Worm (Caenorhabditis elegans) whole organism, L1 larva: Measurements from ENCODE around the gene ZK121.2.

ENCODE experiments used
- C04F5.9 ChIP-seq: sonication (generic microtip); optimal IDR thresholded peaks from 2 replicates; lab custom pipeline; 2016; ENCODE audit warnings: missing genetic modification characterization, missing compliant biosample characterization
- C16A3.4 ChIP-seq: fragments of 150-350 bp; optimal IDR thresholded peaks from 2 replicates; lab custom pipeline; 2014; ENCODE audit warnings: missing biosample characterization, missing genetic modification characterization
- C34B4.2 ChIP-seq: sonication (generic microtip); optimal IDR thresholded peaks from 2 replicates; lab custom pipeline; 2017; ENCODE audit warnings: mild to moderate bottlenecking, missing genetic modification characterization, missing compliant biosample characterization
- aha-1 ChIP-seq: fragments of 150-350 bp; optimal IDR thresholded peaks from 2 replicates; lab custom pipeline; 2014; ENCODE audit warnings: missing biosample characterization, missing genetic modification characterization
- alr-1 ChIP-seq: fragments of 200-800 bp; sonication (Bioruptor generic); optimal IDR thresholded peaks from 2 replicates; lab custom pipeline; 2018; ENCODE audit warnings: borderline replicate concordance, mild to moderate bottlenecking, missing genetic modification characterization, missing compliant biosample characterization
- ceh-82 ChIP-seq, 3 experiments: fragments of 150-350 bp in 1 of 3; sonication (generic microtip) in 2 of 3; optimal IDR thresholded peaks; 2 replicates each; lab custom pipeline; 2014 to 2017; ENCODE audit warnings: missing biosample characterization in 3 of 3, missing genetic modification characterization in 3 of 3
- ceh-88 ChIP-seq: fragments of 200-800 bp; sonication (Bioruptor generic); IDR thresholded peaks from 2 replicates; pipeline ENCODE4 v1.3.6; 2022; ENCODE audit warnings: missing genetic modification characterization, missing compliant biosample characterization
- ceh-90 ChIP-seq: sonication (generic microtip); optimal IDR thresholded peaks from 2 replicates; lab custom pipeline; 2016; ENCODE audit warnings: missing genetic modification characterization, missing compliant biosample characterization
- dpl-1 ChIP-seq, 3 experiments: fragments of 150-350 bp in 2 of 3; sonication (generic microtip) in 1 of 3; optimal IDR thresholded peaks; 2 replicates each; lab custom pipeline; 2014 to 2017; ENCODE audit warnings: missing biosample characterization in 3 of 3, missing genetic modification characterization in 3 of 3, missing genetic modification reagents in 3 of 3
- dsc-1 ChIP-seq: sonication (generic microtip); optimal IDR thresholded peaks from 2 replicates; lab custom pipeline; 2016; ENCODE audit warnings: mild to moderate bottlenecking, missing genetic modification characterization, missing compliant biosample characterization
- efl-1 ChIP-seq, 4 experiments: fragments of 150-350 bp; optimal IDR thresholded peaks in 3 of 4; peaks in 1 of 4; 1 replicate in 1 of 4; 2 replicates in 3 of 4; lab custom pipeline; 2014; ENCODE audit warnings: missing biosample characterization in 2 of 4, missing genetic modification characterization in 2 of 4, missing genetic modification reagents in 2 of 4
- efl-3 ChIP-seq: fragments of 200-800 bp; sonication (Bioruptor generic); optimal IDR thresholded peaks from 2 replicates; lab custom pipeline; 2018; ENCODE audit warnings: mild to moderate bottlenecking, missing genetic modification characterization, missing compliant biosample characterization
- egl-13 ChIP-seq: sonication (generic microtip); optimal IDR thresholded peaks from 2 replicates; lab custom pipeline; 2016; ENCODE audit warnings: missing genotype, missing genetic modification reagents, missing genetic modification characterization, missing compliant biosample characterization
- fkh-8 ChIP-seq: sonication (generic microtip); optimal IDR thresholded peaks from 2 replicates; lab custom pipeline; 2016; ENCODE audit warnings: mild to moderate bottlenecking, missing genetic modification characterization, missing compliant biosample characterization
- hlh-17 ChIP-seq: fragments of 200-800 bp; sonication (Bioruptor generic); optimal IDR thresholded peaks from 2 replicates; lab custom pipeline; 2018; ENCODE audit warnings: missing genetic modification characterization, mild to moderate bottlenecking, missing compliant biosample characterization, moderate library complexity, borderline replicate concordance
- hpl-2 ChIP-seq: fragments of 150-350 bp; optimal IDR thresholded peaks from 2 replicates; lab custom pipeline; 2014; ENCODE audit warnings: missing biosample characterization, missing genetic modification reagents, missing genetic modification characterization
- isw-1 ChIP-seq: fragments of 200-800 bp; sonication (Bioruptor generic); IDR thresholded peaks from 2 replicates; pipeline ENCODE4 v1.3.6; 2022; ENCODE audit warnings: missing genetic modification characterization, missing compliant biosample characterization
- lin-13 ChIP-seq: fragments of 150-350 bp; optimal IDR thresholded peaks from 2 replicates; lab custom pipeline; 2014; ENCODE audit warnings: missing biosample characterization, missing genetic modification reagents, missing genetic modification characterization
- lin-14 ChIP-seq: fragments of 200-800 bp; sonication (Bioruptor generic); optimal IDR thresholded peaks from 2 replicates; lab custom pipeline; 2018; ENCODE audit warnings: mild to moderate bottlenecking, missing genetic modification characterization, moderate library complexity, missing compliant biosample characterization
- lin-15B ChIP-seq: fragments of 150-350 bp; sonication (generic microtip); optimal IDR thresholded peaks from 3 replicates; lab custom pipeline; 2014; ENCODE audit warnings: missing biosample characterization, missing genetic modification characterization
- lir-3 ChIP-seq: sonication (generic microtip); optimal IDR thresholded peaks from 2 replicates; lab custom pipeline; 2016; ENCODE audit warnings: mild to moderate bottlenecking, missing genetic modification characterization, moderate library complexity, missing compliant biosample characterization; ENCODE audit not compliant: poor library complexity
- lsy-2 ChIP-seq, 2 experiments: fragments of 150-350 bp; optimal IDR thresholded peaks; 2 replicates each; lab custom pipeline; 2014; ENCODE audit warnings: missing biosample characterization in 2 of 2, missing genetic modification characterization in 2 of 2
- mdl-1 ChIP-seq, 2 experiments: fragments of 150-350 bp; optimal IDR thresholded peaks; 2 replicates each; lab custom pipeline; 2014 to 2017; ENCODE audit warnings: missing biosample characterization in 2 of 2, missing genetic modification characterization in 2 of 2, inconsistent platforms in 1 of 2
- nhr-20 ChIP-seq: sonication (generic microtip); optimal IDR thresholded peaks from 2 replicates; lab custom pipeline; 2016; ENCODE audit warnings: mild to moderate bottlenecking, missing genetic modification characterization, missing compliant biosample characterization
- nhr-47 ChIP-seq: sonication (generic microtip); optimal IDR thresholded peaks from 2 replicates; lab custom pipeline; 2016; ENCODE audit warnings: mild to moderate bottlenecking, missing genetic modification characterization, moderate library complexity, missing compliant biosample characterization
- nhr-76 ChIP-seq: sonication (generic microtip); optimal IDR thresholded peaks from 2 replicates; lab custom pipeline; 2017; ENCODE audit warnings: missing biosample characterization, missing genetic modification characterization
- nhr-84 ChIP-seq: sonication (generic microtip); optimal IDR thresholded peaks from 2 replicates; lab custom pipeline; 2017; ENCODE audit warnings: missing biosample characterization, missing genetic modification characterization
- nhr-90 ChIP-seq: sonication (generic microtip); optimal IDR thresholded peaks from 2 replicates; lab custom pipeline; 2016; ENCODE audit warnings: mild to moderate bottlenecking, missing genetic modification characterization, missing compliant biosample characterization; ENCODE audit not compliant: poor library complexity
- pag-3 ChIP-seq: sonication (generic microtip); optimal IDR thresholded peaks from 2 replicates; lab custom pipeline; 2017; ENCODE audit warnings: missing genetic modification characterization, mild to moderate bottlenecking, missing compliant biosample characterization, antibody characterized with exemption, borderline replicate concordance; ENCODE audit not compliant: insufficient read depth
- pax-3 ChIP-seq: fragments of 200-800 bp; sonication (Bioruptor generic); optimal IDR thresholded peaks from 2 replicates; lab custom pipeline; 2018; ENCODE audit warnings: mild to moderate bottlenecking, missing genetic modification characterization, moderate library complexity, missing compliant biosample characterization
- pqm-1 ChIP-seq: sonication (generic microtip); optimal IDR thresholded peaks from 3 replicates; lab custom pipeline; 2017; ENCODE audit warnings: missing biosample characterization, missing genetic modification characterization
- sox-4 ChIP-seq: sonication (generic microtip); optimal IDR thresholded peaks from 2 replicates; lab custom pipeline; 2016; ENCODE audit warnings: missing genetic modification characterization, missing compliant biosample characterization
- sup-37 ChIP-seq: fragments of 200-800 bp; sonication (Bioruptor generic); optimal IDR thresholded peaks from 2 replicates; lab custom pipeline; 2018; ENCODE audit warnings: mild to moderate bottlenecking, missing genetic modification characterization, missing compliant biosample characterization
- swsn-7 ChIP-seq: sonication (generic microtip); optimal IDR thresholded peaks from 2 replicates; lab custom pipeline; 2016; ENCODE audit warnings: missing genetic modification characterization, missing compliant biosample characterization
- unc-130 ChIP-seq: fragments of 150-350 bp; optimal IDR thresholded peaks from 2 replicates; lab custom pipeline; 2017; ENCODE audit warnings: missing biosample characterization, missing genetic modification characterization, inconsistent platforms
- unc-30 ChIP-seq: sonication (generic microtip); optimal IDR thresholded peaks from 2 replicates; lab custom pipeline; 2017; ENCODE audit warnings: missing biosample characterization, missing genetic modification characterization
- unc-62 ChIP-seq: fragments of 150-350 bp; optimal IDR thresholded peaks from 2 replicates; lab custom pipeline; 2014; ENCODE audit warnings: missing biosample characterization, missing genetic modification reagents, missing genetic modification characterization
- zip-4 ChIP-seq: fragments of 200-800 bp; sonication (Bioruptor generic); optimal IDR thresholded peaks from 2 replicates; lab custom pipeline; 2018; ENCODE audit warnings: mild to moderate bottlenecking, missing genetic modification characterization, moderate library complexity, missing compliant biosample characterization
- ztf-11 ChIP-seq, 2 experiments: sonication (generic microtip); optimal IDR thresholded peaks; 2 replicates each; lab custom pipeline; 2016 to 2017; ENCODE audit warnings: missing genetic modification characterization in 2 of 2, missing biosample characterization in 1 of 2, missing compliant biosample characterization in 1 of 2

Gene ZK121.2

ce11 chrIII:5380554-5380953 is 39.1 kb downstream of the ZK121.2 start:
- TF ChIP-seq efl-1 (optimal IDR thresholded peaks at IDR 0.05; lab: Kevin White, UChicago): no peak
- TF ChIP-seq efl-1 (GFP tag; optimal IDR thresholded peaks at IDR 0.05 in 1 of 2; lab: Kevin White, UChicago): peak in 1 of 2 experiments; percentile 48
- TF ChIP-seq sup-37: no peak

DNA sequence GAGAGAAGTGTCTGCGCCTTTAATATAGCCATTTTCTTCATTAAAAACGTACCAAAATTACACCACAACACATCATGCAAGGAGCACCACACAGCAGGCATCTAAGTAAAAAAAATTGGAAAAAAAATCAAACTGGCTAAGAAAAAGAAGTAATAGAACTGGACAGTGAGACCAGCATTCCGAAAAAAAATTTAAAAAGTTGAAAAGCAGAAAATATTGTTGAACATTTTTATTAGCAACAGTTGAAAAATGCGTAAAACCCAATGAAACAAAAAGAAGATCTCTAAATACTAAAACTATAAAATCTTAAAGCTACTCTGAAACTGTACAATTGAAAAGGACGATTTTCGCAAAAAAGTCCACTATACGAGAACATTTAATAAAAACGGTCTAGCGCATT is 40.6 kb downstream of the ZK121.2 start, which contains the start of gene Y32H12A.6:
Gene Y32H12A.6 (minus strand): TSS at position 101 of the 400 bp plus-strand sequence.
- no peak for TF ChIP-seq ztf-11 (tag; optimal IDR thresholded peaks at IDR 0.05; lab: Kevin White, UChicago)
- no peak for TF ChIP-seq efl-1 (optimal IDR thresholded peaks at IDR 0.05; lab: Kevin White, UChicago)
- no peak for TF ChIP-seq efl-1 (GFP tag; optimal IDR thresholded peaks at IDR 0.05 in 1 of 2; lab: Kevin White, UChicago)
- TF ChIP-seq C34B4.2: no peak
- no peak for TF ChIP-seq pax-3 (tag; lab: Kevin White, UChicago)
- no peak for TF ChIP-seq swsn-7 (tag; lab: Kevin White, UChicago)
- no peak for TF ChIP-seq unc-30 (tag; lab: Kevin White, UChicago)
- TF ChIP-seq unc-62: no peak
- TF ChIP-seq, all 84 proteins: peak for 0

- TF ChIP-seq pag-3 (no peak), isw-1 (GFP tag; lab: Robert Waterston, UW) (no peak), dpl-1 (GFP tag; optimal IDR thresholded peaks at IDR 0.05; lab: Kevin White, UChicago) (no peak)
Measured at ce11 chrIII:5385315-5385714, 43.8 kb downstream of the ZK121.2 start, which contains the start of gene Y32H12A.7. Y32H12A.7 (minus strand) TSS chrIII:5385415.

- no peak for TF ChIP-seq mdl-1 (tag; optimal IDR thresholded peaks at IDR 0.05; lab: Kevin White, UChicago)
- no peak for TF ChIP-seq zip-4
- TF ChIP-seq pqm-1 (tag; lab: Kevin White, UChicago): no peak
- TF ChIP-seq pax-3 (tag; lab: Kevin White, UChicago): no peak
- TF ChIP-seq swsn-7 (tag; lab: Kevin White, UChicago): no peak
- no peak for TF ChIP-seq nhr-47 (tag; lab: Kevin White, UChicago)
- TF ChIP-seq fkh-8 (tag; lab: Kevin White, UChicago): no peak
- no peak for TF ChIP-seq alr-1 (tag; lab: Kevin White, UChicago)
- TF ChIP-seq nhr-84 (tag; lab: Kevin White, UChicago): no peak
- TF ChIP-seq C16A3.4: no peak
- no peak for TF ChIP-seq ceh-82 (tag; optimal IDR thresholded peaks at IDR 0.05; lab: Kevin White, UChicago)
- TF ChIP-seq sox-4: no peak
- TF ChIP-seq nhr-20 (tag; lab: Kevin White, UChicago): no peak
- no peak for TF ChIP-seq egl-13 (tag; lab: Kevin White, UChicago)
- no peak for TF ChIP-seq efl-1 (optimal IDR thresholded peaks at IDR 0.05; lab: Kevin White, UChicago)
- TF ChIP-seq efl-1 (GFP tag; optimal IDR thresholded peaks at IDR 0.05 in 1 of 2; lab: Kevin White, UChicago): no peak
- TF ChIP-seq unc-30 (tag; lab: Kevin White, UChicago): no peak
- TF ChIP-seq C04F5.9 (tag; lab: Kevin White, UChicago): no peak
Measured at ce11 chrIII:5388113-5388512, 46.6 kb downstream of the ZK121.2 start.

DNA sequence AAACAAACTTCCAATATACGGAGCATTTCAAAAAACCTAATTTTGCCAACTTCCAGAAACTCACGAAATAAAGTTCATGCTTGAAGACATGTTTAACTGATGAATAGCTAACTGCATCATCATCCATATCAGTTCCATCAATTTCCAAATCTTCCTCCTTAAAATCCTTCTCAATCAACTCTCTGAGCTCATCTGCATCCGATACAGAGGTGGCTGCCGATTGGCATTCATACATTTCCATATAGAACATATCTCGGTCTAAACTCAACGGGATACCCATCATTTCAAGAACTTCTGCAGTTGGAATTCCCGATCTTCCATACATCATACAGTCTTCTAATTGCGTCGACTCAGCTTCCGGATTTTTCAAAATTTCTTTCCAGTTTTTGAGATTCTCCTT is 47.9 kb downstream of the ZK121.2 start:
- TF ChIP-seq lin-13 (GFP tag; lab: Kevin White, UChicago) (no peak), fkh-8 (tag; lab: Kevin White, UChicago) (no peak), ztf-11 (tag; optimal IDR thresholded peaks at IDR 0.05; lab: Kevin White, UChicago) (no peak), ceh-90 (tag; lab: Kevin White, UChicago) (no peak), dsc-1 (tag; lab: Kevin White, UChicago) (no peak), C16A3.4 (no peak), nhr-90 (tag; lab: Kevin White, UChicago) (no peak), hlh-17 (GFP tag; lab: Kevin White, UChicago) (no peak), nhr-84 (tag; lab: Kevin White, UChicago) (no peak), lin-15B (tag; lab: Kevin White, UChicago) (no peak), lin-14 (no peak), hpl-2 (GFP tag; lab: Kevin White, UChicago) (no peak), lsy-2 (tag; optimal IDR thresholded peaks at IDR 0.05; lab: Kevin White, UChicago) (no peak), efl-3 (GFP tag; lab: Kevin White, UChicago) (no peak), lir-3 (tag; lab: Kevin White, UChicago) (no peak), unc-62 (no peak), nhr-76 (no peak), ceh-88 (GFP tag; lab: Robert Waterston, UW) (no peak), unc-130 (tag; lab: Kevin White, UChicago) (no peak), aha-1 (tag; lab: Kevin White, UChicago) (no peak)
